Worm (Caenorhabditis elegans) whole organism, L4/young adult: ENCODE results near the gene T09A5.4.

Experiments used
- W03F9.2 ChIP-seq: fragments of 150-350 bp; optimal IDR thresholded peaks from 2 replicates; lab custom pipeline; 2014; ENCODE audit warnings: missing biosample characterization, missing genetic modification characterization
- dao-5 ChIP-seq: sonication (generic microtip); optimal IDR thresholded peaks from 2 replicates; lab custom pipeline; 2016; ENCODE audit warnings: missing genotype, missing genetic modification characterization, moderate library complexity, missing compliant biosample characterization
- him-1 ChIP-seq: sonication (generic microtip); optimal IDR thresholded peaks from 2 replicates; lab custom pipeline; 2016; ENCODE audit warnings: missing genotype, missing genetic modification reagents, missing genetic modification characterization, missing compliant biosample characterization

T09A5.4 gene

DNA sequence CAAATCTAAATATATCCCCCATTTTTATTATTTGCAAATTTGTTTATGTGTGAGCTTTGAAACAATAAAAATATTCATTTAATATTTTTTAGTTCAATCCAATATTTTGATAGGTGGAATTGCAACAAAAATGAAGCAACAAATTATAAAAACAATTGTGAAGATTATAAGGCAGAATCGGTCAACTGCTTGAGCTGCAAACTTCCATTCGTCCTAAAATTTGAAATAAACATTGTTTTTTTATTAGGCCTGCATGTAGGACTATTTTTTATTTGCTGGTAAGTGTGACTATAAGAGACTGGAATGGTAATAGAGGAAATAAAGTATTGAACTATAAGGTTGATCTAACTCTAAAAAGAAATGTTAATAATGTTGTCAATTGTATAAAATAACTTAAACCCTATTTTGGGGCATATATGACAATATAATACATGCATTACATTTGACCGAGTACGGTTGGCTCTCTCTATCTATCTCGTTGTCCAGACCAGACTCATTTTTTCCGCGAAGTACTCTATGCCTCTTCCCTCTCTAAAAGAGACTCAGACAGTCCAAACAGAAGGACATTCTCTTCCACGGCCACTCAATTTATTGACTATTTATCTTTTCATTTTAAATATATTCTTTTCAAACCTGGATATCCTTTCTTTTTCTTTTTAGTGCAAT, at the start of gene T09A5.4:
TSS of gene T09A5.4 (plus strand) at position 616 of the 666 bp plus-strand sequence.
- TF ChIP-seq dao-5 (tag; lab: Kevin White, UChicago) (no peak), him-1 (tag; lab: Kevin White, UChicago) (no peak), W03F9.2 (tag; lab: Kevin White, UChicago) (no peak)

ce11 chrII:7801255-7801654, 44.7 kb upstream of the T09A5.4 start:
- no peak for TF ChIP-seq him-1 (tag; lab: Kevin White, UChicago)

DNA sequence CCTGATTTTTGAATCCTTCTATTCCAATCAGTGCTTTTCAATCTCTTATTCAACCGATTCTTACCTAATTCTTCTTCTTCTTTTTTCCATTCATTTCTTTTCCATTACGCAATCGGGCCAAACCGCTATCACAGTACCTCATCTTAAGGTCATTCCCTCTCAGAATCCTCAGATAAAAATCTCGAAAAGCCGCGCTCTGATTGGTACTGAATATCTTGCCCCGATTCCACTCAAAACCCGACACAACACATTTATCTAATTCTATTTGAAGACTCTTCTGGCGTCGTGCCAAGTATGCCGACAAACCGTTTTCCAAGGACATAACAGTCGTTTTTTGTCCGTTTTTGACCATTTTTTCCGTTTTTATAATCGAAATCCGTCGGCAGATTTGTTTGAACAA, 44.1 kb upstream of the T09A5.4 start:
- TF ChIP-seq W03F9.2 (tag; lab: Kevin White, UChicago) (no peak), dao-5 (tag; lab: Kevin White, UChicago) (no peak), him-1 (tag; lab: Kevin White, UChicago) (no peak)

ce11 chrII:7803174-7803573, 42.8 kb upstream of the T09A5.4 start:
- TF ChIP-seq W03F9.2 (tag; lab: Kevin White, UChicago) (no peak), him-1 (tag; lab: Kevin White, UChicago) (no peak), dao-5 (tag; lab: Kevin White, UChicago) (no peak)

- no peak for TF ChIP-seq him-1 (tag; lab: Kevin White, UChicago)
- TF ChIP-seq dao-5 (tag; lab: Kevin White, UChicago) = no peak
Measured at ce11 chrII:7806054-7806453, 39.9 kb upstream of the T09A5.4 start.

- TF ChIP-seq him-1 (tag; lab: Kevin White, UChicago) = no peak
- TF ChIP-seq dao-5 (tag; lab: Kevin White, UChicago) = no peak
- TF ChIP-seq W03F9.2 (tag; lab: Kevin White, UChicago) = no peak
Measured at ce11 chrII:7806872-7807271, 39.1 kb upstream of the T09A5.4 start.

ce11 chrII:7808153-7808552, 37.8 kb upstream of the T09A5.4 start:
- TF ChIP-seq W03F9.2 (tag; lab: Kevin White, UChicago) = no peak
- no peak for TF ChIP-seq him-1 (tag; lab: Kevin White, UChicago)
- no peak for TF ChIP-seq dao-5 (tag; lab: Kevin White, UChicago)

DNA sequence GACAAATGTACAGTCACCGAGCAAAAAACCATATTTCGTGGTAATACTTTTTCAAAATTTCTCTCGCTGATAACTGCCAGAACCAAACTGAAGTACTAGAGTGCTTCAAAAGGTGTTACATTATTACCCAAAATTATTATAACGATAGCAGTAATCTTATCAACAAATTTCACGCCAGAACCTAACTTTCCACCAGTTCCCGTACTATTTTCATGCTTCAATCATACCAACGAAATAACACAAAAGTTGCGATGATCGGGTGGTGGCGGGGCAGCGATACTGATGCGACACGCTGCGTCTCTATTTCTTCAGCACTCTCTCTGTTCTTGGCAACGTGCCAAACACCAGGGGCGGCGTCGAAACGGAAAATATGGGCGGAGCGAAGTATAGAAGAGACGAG, 37.0 kb upstream of the T09A5.4 start:
- TF ChIP-seq W03F9.2 (tag; lab: Kevin White, UChicago) (no peak), dao-5 (tag; lab: Kevin White, UChicago) (no peak), him-1 (tag; lab: Kevin White, UChicago) (no peak)

DNA sequence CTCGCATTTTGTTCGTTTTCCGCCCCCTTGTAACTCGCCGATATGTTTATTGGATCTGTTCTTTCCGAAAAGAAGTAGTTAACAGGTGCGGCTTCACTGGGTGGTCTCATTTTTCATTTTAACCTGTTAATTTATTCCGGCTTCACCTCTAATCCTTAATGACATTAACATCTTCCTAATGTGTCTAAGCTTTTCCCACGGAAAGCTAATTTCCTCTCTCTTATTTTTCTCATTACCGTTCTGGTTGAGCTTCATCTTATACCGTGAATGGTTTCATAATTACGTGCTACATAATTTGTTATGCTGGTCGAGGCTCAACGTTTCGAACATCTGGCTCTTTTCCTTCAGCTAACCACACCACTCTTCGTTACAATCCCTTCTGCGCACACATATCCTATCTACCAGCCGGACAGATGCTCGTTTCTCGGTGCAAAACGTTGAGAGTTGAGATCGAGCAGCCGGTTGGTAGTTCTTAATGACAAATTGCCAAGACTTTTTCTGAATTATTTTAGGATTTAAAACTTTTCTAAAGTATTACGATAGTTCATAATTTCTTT, 36.5 kb upstream of the T09A5.4 start:
- no peak for TF ChIP-seq W03F9.2 (tag; lab: Kevin White, UChicago)
- no peak for TF ChIP-seq dao-5 (tag; lab: Kevin White, UChicago)
- TF ChIP-seq him-1 (tag; lab: Kevin White, UChicago) = no peak

DNA sequence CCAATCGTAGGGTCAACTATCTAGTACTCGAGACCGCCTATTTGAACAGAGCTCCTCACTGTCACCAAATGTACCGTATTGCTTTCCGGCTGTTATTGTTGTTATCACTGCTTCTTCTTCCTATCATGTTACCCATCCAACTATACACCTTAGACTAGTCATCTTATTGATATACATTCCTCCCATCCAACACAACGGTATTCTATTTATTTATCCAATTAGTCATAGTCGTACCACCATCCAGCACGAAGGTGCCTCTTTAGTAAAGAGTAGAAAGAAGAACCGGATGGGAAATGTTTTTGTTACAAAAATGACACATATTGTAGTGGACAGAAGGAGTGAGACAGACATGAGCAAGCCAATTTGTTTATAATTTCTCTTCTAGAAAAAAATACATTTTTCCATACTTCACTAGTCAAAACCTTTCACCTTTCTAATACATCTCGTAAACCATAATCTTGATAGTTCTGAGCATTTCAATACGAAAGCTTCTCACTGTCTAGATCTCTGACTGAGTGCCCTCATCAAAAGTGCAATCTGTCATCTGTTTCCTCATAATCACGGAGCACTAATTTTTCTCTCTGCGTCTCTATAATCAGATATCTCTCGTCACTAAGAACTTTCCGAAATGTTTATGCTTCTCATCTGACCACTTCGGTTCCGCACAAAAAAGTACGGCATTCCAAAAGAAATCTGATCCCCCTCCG, 35.7 kb upstream of the T09A5.4 start:
- TF ChIP-seq W03F9.2 (tag; lab: Kevin White, UChicago) (no peak), dao-5 (tag; lab: Kevin White, UChicago) (no peak), him-1 (tag; lab: Kevin White, UChicago) (no peak)

DNA sequence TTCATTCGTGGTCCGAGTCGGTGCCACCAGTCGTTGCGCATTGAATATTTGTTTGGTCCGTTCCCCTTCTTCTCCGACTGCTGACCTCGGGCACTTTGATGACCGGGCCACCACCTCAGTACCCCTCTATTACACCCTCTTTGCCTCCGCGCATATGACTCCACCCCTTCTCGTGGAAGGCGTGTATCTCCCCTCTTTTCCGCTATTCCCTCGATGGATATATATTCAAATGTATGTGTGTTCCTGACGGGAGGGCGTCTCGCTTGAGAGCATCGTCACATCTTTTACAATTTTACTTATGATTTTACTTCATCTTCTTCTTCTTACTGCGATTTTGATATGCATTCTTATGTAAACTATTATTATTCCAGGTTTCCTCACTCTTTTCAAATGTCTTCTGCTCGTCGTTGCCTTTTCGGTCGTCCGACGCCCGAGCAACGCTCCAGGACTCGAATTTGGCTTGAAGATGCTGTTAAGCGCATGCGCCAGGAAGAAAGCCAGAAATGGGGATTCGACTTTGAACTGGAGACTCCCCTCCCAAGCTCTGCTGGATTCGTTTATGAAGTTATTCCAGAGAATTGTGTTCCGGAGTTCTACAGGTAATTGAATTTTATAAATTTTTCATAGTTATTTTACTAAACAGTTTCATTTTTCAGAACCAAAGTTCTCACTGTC, 35.0 kb upstream of the T09A5.4 start, which contains the start of gene cki-1:
TSS of gene cki-1 (plus strand) at position 372 of the 675 bp plus-strand sequence.
- TF ChIP-seq him-1 (tag; lab: Kevin White, UChicago) (no peak), dao-5 (tag; lab: Kevin White, UChicago) (no peak), W03F9.2 (tag; lab: Kevin White, UChicago) (no peak)

DNA sequence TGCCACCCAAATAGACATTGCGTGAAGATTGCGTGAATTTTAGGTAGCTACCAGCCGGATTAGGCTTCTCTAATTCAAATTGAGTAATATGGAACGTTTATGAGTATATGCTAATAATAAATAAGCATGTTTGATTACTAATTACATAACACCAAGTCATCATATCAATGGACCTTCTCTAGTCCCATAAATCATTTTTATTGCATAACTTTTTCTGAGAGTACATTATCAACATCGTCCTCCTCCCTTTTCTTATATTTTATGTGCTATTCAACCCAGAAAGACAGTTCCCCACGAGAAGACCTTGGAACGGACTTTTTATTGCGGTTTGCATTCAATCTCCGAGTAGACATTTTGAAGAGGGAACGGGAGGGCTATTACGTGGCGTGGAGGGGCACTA, 33.7 kb upstream of the T09A5.4 start:
- TF ChIP-seq him-1 (tag; lab: Kevin White, UChicago) = no peak
- no peak for TF ChIP-seq W03F9.2 (tag; lab: Kevin White, UChicago)
- no peak for TF ChIP-seq dao-5 (tag; lab: Kevin White, UChicago)

DNA sequence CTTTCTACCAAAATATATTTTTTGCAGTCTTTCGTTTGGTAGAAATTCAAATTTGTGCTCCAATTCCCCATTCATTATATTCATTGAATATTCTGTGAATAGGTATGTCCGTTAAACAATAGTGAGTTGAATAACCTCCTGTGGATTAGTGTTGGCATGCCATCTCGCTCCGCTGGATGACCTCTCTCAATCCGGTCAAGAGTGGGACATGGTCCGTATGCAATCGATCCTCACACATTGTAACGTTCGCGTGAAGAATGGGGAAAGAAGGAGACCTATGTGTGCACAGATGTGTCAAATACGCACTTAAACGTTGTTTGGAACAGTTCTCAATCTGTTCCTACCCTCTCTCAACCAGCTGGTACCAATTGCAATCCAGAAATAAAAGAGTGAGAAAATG, 32.7 kb upstream of the T09A5.4 start:
- TF ChIP-seq dao-5 (tag; lab: Kevin White, UChicago) (no peak), W03F9.2 (tag; lab: Kevin White, UChicago) (no peak), him-1 (tag; lab: Kevin White, UChicago) (no peak)
